Worm (Caenorhabditis elegans) whole organism, late embryonic: ENCODE results near the gene B0496.2.

ENCODE experiments used
- nhr-11 ChIP-seq: fragments of 150-350 bp; optimal IDR thresholded peaks from 2 replicates; lab custom pipeline; 2014; ENCODE audit warnings: missing biosample characterization, missing genetic modification characterization

The B0496.2 gene

ce11 chrIV:7497750-7498149, 50.1 kb downstream of the B0496.2 start, which contains the start of gene egas-4:
Gene egas-4 (minus strand): TSS chrIV:7497850.
- TF ChIP-seq nhr-11 = no peak
